Worm (Caenorhabditis elegans) whole organism, L1 larva: ENCODE measurements around the gene srh-200.

Source experiments
- ceh-90 ChIP-seq: sonication (generic microtip); optimal IDR thresholded peaks from 2 replicates; lab custom pipeline; 2016; ENCODE audit warnings: missing genetic modification characterization, missing compliant biosample characterization
- fkh-10 ChIP-seq: sonication (generic microtip); optimal IDR thresholded peaks from 2 replicates; lab custom pipeline; 2017; ENCODE audit warnings: missing biosample characterization, missing genetic modification reagents, missing genetic modification characterization
- rnt-1 ChIP-seq: sonication (generic microtip); optimal IDR thresholded peaks from 2 replicates; lab custom pipeline; 2016; ENCODE audit warnings: mild to moderate bottlenecking, missing genetic modification characterization, moderate library complexity, missing compliant biosample characterization
- unc-62 ChIP-seq: fragments of 150-350 bp; optimal IDR thresholded peaks from 2 replicates; lab custom pipeline; 2014; ENCODE audit warnings: missing biosample characterization, missing genetic modification reagents, missing genetic modification characterization

DNA sequence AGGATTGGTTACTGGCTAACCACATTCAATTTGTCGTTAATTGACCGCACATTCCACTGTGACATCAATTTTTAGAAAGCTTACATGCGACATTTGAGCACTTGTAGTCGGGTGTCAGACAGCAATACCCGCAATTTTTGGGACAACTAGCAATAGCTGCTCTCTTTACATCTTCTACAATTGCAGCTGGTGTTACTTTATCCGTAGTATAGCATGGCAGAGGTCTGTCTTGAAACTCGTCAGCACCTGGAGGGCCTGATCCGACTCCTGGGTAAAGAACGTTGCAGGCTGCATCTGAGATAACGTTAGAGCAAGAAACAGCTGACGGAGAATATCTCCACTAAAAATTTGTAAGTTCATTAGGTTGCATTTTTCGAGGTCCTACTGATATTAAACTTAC, 14.1 kb downstream of the srh-200 start:
- no peak for TF ChIP-seq unc-62 (GFP tag; lab: Kevin White, UChicago)
- no peak for TF ChIP-seq rnt-1 (tag; lab: Kevin White, UChicago)
- no peak for TF ChIP-seq fkh-10 (GFP tag; lab: Kevin White, UChicago)
- TF ChIP-seq ceh-90, result no peak
